Worm (Caenorhabditis elegans) whole organism, mixed stage, embryonic: ENCODE data around the gene srr-2.

Experiments used
- M03D4.4 ChIP-seq: sonication (generic microtip); optimal IDR thresholded peaks from 2 replicates; lab custom pipeline; 2017; ENCODE audit warnings: mild to moderate bottlenecking, missing genetic modification characterization, missing compliant biosample characterization
- bed-3 ChIP-seq: fragments of 200-800 bp; sonication (Bioruptor generic); optimal IDR thresholded peaks from 3 replicates; lab custom pipeline; 2018; ENCODE audit warnings: mild to moderate bottlenecking, missing genetic modification characterization, moderate library complexity, missing compliant biosample characterization
- ceh-39 ChIP-seq: fragments of 150-350 bp; optimal IDR thresholded peaks from 2 replicates; lab custom pipeline; 2014; ENCODE audit warnings: missing biosample characterization, missing genetic modification characterization
- ceh-43 ChIP-seq: fragments of 200-800 bp; sonication (Bioruptor generic); optimal IDR thresholded peaks from 2 replicates; lab custom pipeline; 2018; ENCODE audit warnings: mild to moderate bottlenecking, missing genetic modification characterization, moderate library complexity, missing compliant biosample characterization
- ceh-83 ChIP-seq: fragments of 200-800 bp; sonication (Bioruptor generic); optimal IDR thresholded peaks from 2 replicates; lab custom pipeline; 2018; ENCODE audit warnings: mild to moderate bottlenecking, missing genetic modification characterization, missing compliant biosample characterization
- ces-1 ChIP-seq: fragments of 150-350 bp; optimal IDR thresholded peaks from 2 replicates; lab custom pipeline; 2014; ENCODE audit warnings: missing biosample characterization, missing genetic modification reagents, missing genetic modification characterization
- cnd-1 ChIP-seq: fragments of 200-800 bp; sonication (Bioruptor generic); optimal IDR thresholded peaks from 2 replicates; lab custom pipeline; 2018; ENCODE audit warnings: mild to moderate bottlenecking, missing genetic modification characterization, missing compliant biosample characterization
- drap-1 ChIP-seq: fragments of 200-800 bp; sonication (Bioruptor generic); optimal IDR thresholded peaks from 3 replicates; lab custom pipeline; 2018; ENCODE audit warnings: mild to moderate bottlenecking, missing genetic modification characterization, missing compliant biosample characterization
- elt-1 ChIP-seq: sonication (generic microtip); optimal IDR thresholded peaks from 2 replicates; lab custom pipeline; 2017; ENCODE audit warnings: missing genetic modification characterization, mild to moderate bottlenecking, missing compliant biosample characterization, antibody characterized with exemption, moderate library complexity, borderline replicate concordance; ENCODE audit not compliant: insufficient read depth
- elt-3 ChIP-seq: fragments of 150-350 bp; optimal IDR thresholded peaks from 2 replicates; lab custom pipeline; 2014; ENCODE audit warnings: missing biosample characterization, missing genetic modification characterization
- flh-1 ChIP-seq: fragments of 200-800 bp; sonication (Bioruptor generic); optimal IDR thresholded peaks from 2 replicates; lab custom pipeline; 2018; ENCODE audit warnings: mild to moderate bottlenecking, missing genetic modification characterization, moderate library complexity, missing compliant biosample characterization
- ham-2 ChIP-seq: fragments of 200-800 bp; sonication (Bioruptor generic); optimal IDR thresholded peaks from 2 replicates; lab custom pipeline; 2018; ENCODE audit warnings: mild to moderate bottlenecking, missing genetic modification characterization, missing compliant biosample characterization
- hlh-1 ChIP-seq: fragments of 150-350 bp; optimal IDR thresholded peaks from 2 replicates; lab custom pipeline; 2014; ENCODE audit warnings: missing biosample characterization, missing genetic modification reagents, missing genetic modification characterization
- lin-13 ChIP-seq: fragments of 150-350 bp; optimal IDR thresholded peaks from 2 replicates; lab custom pipeline; 2014; ENCODE audit warnings: missing biosample characterization, missing genetic modification characterization
- lsy-2 ChIP-seq: fragments of 150-350 bp; optimal IDR thresholded peaks from 2 replicates; lab custom pipeline; 2014; ENCODE audit warnings: missing biosample characterization, missing genetic modification characterization
- mep-1 ChIP-seq: fragments of 150-350 bp; optimal IDR thresholded peaks from 2 replicates; lab custom pipeline; 2017; ENCODE audit warnings: missing biosample characterization, missing genetic modification reagents, missing genetic modification characterization, inconsistent platforms
- mls-2 ChIP-seq: sonication (generic microtip); optimal IDR thresholded peaks from 2 replicates; lab custom pipeline; 2016; ENCODE audit warnings: mild to moderate bottlenecking, missing genetic modification characterization, moderate library complexity, missing compliant biosample characterization
- nhr-2 ChIP-seq: fragments of 150-350 bp; optimal IDR thresholded peaks from 2 replicates; lab custom pipeline; 2014; ENCODE audit warnings: missing biosample characterization, missing genetic modification characterization
- nhr-237 ChIP-seq: fragments of 150-350 bp; optimal IDR thresholded peaks from 2 replicates; lab custom pipeline; 2014; ENCODE audit warnings: missing biosample characterization, missing genetic modification characterization
- nhr-76 ChIP-seq: sonication (generic microtip); optimal IDR thresholded peaks from 2 replicates; lab custom pipeline; 2017; ENCODE audit warnings: missing biosample characterization, missing genetic modification characterization
- sem-2 ChIP-seq: fragments of 200-800 bp; sonication (Bioruptor generic); optimal IDR thresholded peaks from 2 replicates; lab custom pipeline; 2018; ENCODE audit warnings: mild to moderate bottlenecking, missing genetic modification characterization, missing compliant biosample characterization
- snpc-4 ChIP-seq: fragments of 150-350 bp; optimal IDR thresholded peaks from 2 replicates; lab custom pipeline; 2014; ENCODE audit warnings: missing biosample characterization, missing genetic modification characterization
- sptf-1 ChIP-seq: sonication (generic microtip); optimal IDR thresholded peaks from 2 replicates; lab custom pipeline; 2017; ENCODE audit warnings: mild to moderate bottlenecking, missing genetic modification characterization, moderate library complexity, missing compliant biosample characterization
- unc-62 ChIP-seq: fragments of 150-350 bp; optimal IDR thresholded peaks from 2 replicates; lab custom pipeline; 2014; ENCODE audit warnings: missing biosample characterization, missing genetic modification reagents, missing genetic modification characterization
- zip-8 ChIP-seq: fragments of 150-350 bp; optimal IDR thresholded peaks from 2 replicates; lab custom pipeline; 2014; ENCODE audit warnings: missing biosample characterization, missing genetic modification characterization
- ztf-11 ChIP-seq: fragments of 150-350 bp; optimal IDR thresholded peaks from 2 replicates; lab custom pipeline; 2014; ENCODE audit warnings: missing biosample characterization, missing genetic modification characterization

The srr-2 gene

DNA sequence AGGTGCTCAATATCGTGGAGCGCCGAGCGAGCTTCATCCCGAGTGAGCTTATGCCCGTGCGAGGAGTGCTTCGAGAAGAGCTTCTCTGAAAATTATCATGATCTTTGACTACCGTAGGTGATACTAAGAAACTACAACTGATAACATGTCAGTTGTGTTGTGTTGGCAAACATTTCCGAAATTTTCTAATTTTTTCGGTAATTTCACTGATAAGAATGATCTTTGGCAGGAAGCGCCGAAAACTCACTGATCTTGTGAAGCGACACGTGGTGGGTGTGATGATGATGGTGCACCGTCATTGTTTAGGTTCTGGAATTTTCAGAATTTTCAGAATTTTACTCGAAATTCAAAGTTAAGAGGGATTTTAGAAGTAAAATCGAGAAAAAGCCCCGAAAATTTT lies 13.7 kb downstream of the srr-2 start, which contains the start of gene Y39B6A.1:
Y39B6A.1 (minus strand) TSS at position 309 of the 400 bp plus-strand sequence.
- TF ChIP-seq lin-13 (tag; lab: Kevin White, UChicago): no peak

DNA sequence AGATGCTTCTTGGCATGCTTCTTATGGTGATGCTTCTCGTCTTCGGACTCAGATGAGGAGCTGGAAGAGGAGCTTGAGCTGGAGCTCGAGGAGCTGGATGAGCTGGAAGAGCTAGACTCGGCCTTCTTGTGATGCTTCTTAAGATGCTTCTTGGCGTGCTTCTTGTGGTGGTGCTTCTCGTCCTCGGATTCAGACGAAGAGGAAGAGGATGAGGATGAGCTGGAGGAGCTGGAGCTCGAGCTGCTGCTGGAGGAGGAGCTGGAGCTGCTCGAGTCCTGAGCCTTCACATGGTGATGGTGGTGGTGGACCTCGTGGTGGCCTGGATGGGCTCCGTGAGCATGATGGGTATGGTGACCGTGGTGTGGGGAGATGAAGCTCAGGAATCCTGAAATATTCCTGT lies 14.2 kb downstream of the srr-2 start:
- no peak for TF ChIP-seq ham-2 (GFP tag; lab: Kevin White, UChicago)
- TF ChIP-seq snpc-4 (tag; lab: Kevin White, UChicago): no peak
- no peak for TF ChIP-seq bed-3 (GFP tag; lab: Kevin White, UChicago)
- no peak for TF ChIP-seq sptf-1
- no peak for TF ChIP-seq lsy-2
- TF ChIP-seq cnd-1 (tag; lab: Kevin White, UChicago): no peak
- TF ChIP-seq flh-1 (GFP tag; lab: Kevin White, UChicago): no peak
- no peak for TF ChIP-seq ztf-11 (tag; lab: Kevin White, UChicago)
- TF ChIP-seq elt-1 (tag; lab: Kevin White, UChicago): no peak

DNA sequence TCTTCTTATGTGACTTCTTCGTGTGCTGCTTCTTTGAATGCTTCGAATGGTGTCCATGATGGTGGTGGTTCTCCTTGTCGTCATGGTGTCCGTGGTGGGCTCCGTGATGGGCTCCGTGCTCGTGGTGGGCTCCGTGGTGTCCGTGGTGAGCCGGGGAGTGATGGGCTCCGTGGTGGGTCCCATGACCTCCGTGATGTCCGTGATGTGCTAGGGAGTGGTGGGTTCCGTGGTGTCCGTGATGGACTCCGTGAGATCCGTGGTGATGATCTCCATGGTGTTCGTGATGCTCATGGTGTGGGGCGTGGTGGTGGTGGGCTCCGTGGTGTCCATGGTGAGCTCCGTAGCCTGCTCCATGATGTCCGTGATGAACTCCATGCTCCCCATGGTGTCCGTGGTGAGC lies 15.8 kb downstream of the srr-2 start:
- TF ChIP-seq elt-1 (tag; lab: Kevin White, UChicago) (no peak), ceh-83 (GFP tag; lab: Kevin White, UChicago) (no peak)

DNA sequence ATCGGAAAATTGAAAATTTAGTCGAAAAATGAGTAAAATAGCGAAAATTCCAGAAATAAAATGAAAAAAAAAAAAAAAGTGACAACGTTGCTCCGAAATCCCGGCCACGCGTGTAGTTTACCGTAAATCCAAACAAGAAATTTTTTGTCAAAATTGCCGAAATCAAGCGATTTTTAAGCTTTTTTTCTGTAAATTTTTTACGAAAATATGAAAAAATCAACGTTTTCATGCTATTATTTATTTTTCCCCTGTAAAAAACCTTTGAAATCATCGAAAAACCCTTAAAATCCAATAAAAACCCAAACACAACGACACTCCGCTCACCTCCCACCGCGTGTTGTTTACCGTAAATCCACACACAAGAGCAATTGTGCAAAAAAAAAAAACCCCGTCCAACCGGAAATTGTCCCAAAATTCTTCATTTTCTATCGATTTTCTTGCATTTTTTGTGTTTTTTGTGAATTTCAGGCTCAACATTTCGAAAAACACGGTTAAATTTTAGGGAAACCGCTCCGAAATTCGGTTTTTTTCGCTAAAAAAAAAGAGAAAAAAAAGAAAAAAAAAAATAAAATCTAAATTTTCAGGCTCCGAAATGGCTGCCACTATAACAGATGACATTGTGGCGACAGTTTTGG lies 26.9 kb downstream of the srr-2 start, which contains the start of the genes Y39B6A.3 and pph-5:
Y39B6A.3 (minus strand) TSS at position 51 of the 635 bp plus-strand sequence.
pph-5 (plus strand) TSS at position 585 of the 635 bp plus-strand sequence.
- TF ChIP-seq snpc-4 (tag; lab: Kevin White, UChicago) (no peak), ztf-11 (tag; lab: Kevin White, UChicago) (no peak), sem-2 (GFP tag; lab: Kevin White, UChicago) (no peak), bed-3 (GFP tag; lab: Kevin White, UChicago) (no peak), unc-62 (GFP tag; lab: Kevin White, UChicago) (no peak), ham-2 (GFP tag; lab: Kevin White, UChicago) (no peak), M03D4.4 (no peak), nhr-237 (peak; percentile 57), elt-3 (tag; lab: Kevin White, UChicago) (no peak), cnd-1 (tag; lab: Kevin White, UChicago) (no peak), sptf-1 (peak; percentile 13), ceh-43 (GFP tag; lab: Kevin White, UChicago) (no peak), lsy-2 (peak; percentile 13), mep-1 (peak; percentile 20), ces-1 (GFP tag; lab: Kevin White, UChicago) (peak; percentile 20), zip-8 (tag; lab: Kevin White, UChicago) (no peak), hlh-1 (tag; lab: Kevin White, UChicago) (no peak), drap-1 (GFP tag; lab: Kevin White, UChicago) (no peak), mls-2 (tag; lab: Kevin White, UChicago) (no peak), nhr-2 (tag; lab: Kevin White, UChicago) (no peak), lin-13 (tag; lab: Kevin White, UChicago) (no peak)
- TF ChIP-seq, all 35 proteins: peak for 5

DNA sequence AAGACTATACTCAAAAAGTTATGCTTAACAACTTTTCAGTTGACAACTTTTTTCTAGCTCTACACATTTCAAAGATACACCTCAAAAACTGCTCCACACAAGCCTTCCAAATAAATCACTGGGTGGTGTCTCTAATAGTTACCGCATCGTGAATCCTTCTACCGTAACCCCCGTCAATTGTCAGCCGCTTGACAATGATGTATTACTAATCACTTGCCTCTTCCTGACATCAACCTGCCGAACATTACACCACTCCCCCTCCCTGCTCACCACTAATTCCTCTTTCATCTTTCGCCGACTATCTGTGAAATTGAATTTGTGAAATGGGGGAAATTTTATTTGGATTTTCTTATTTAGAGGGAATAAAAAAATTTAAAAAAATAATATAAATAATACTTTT lies 35.3 kb downstream of the srr-2 start:
- no peak for TF ChIP-seq M03D4.4
- TF ChIP-seq elt-3 (tag; lab: Kevin White, UChicago): no peak
- TF ChIP-seq lsy-2: peak; percentile 45
- TF ChIP-seq hlh-1 (tag; lab: Kevin White, UChicago): peak; percentile 38
- TF ChIP-seq ceh-39 (tag; lab: Kevin White, UChicago): no peak
- TF ChIP-seq zip-8 (tag; lab: Kevin White, UChicago): no peak
- TF ChIP-seq unc-62 (GFP tag; lab: Kevin White, UChicago): peak; percentile 83

DNA sequence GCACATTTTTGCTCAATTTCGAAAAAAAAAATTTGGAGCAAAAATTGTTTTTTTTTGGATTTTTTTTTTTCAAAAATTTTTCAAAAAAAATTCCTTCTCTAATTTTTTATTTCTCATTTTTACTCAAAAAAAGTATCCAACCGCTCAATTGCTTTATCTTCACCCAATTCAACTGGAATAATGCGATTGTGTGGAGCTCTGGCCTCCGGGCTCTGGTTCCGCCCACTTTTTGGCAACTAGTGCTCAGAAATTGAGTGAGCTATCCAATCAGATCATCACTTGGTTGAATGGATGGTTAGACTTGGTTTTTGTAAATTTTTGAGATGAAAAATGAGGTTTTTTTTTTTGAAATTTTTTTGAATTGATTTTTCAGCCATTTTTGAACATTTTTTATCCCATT lies 38.1 kb downstream of the srr-2 start:
- TF ChIP-seq sptf-1 (no peak), ceh-43 (GFP tag; lab: Kevin White, UChicago) (no peak), ces-1 (GFP tag; lab: Kevin White, UChicago) (peak; percentile 70)

DNA sequence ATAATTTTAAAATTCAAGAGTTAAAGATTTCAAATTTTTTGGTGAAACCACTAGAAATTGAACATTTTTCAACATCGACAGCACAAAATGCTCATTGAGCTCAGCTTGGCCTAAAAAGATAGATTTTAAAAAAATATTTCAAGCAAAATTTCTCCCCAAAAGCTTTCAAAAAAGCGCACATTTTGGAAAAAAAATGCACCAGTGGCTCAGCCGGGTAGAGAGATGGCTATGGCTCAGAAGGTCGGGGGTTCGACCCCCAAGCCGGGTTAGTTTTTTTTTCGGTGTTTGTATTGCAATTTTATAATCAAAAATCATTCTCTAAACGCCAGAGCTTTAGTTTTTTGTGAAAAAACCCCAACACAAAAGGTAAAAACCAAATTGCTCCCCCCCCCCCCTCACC lies 39.2 kb downstream of the srr-2 start:
- TF ChIP-seq mep-1 (no peak), ceh-39 (tag; lab: Kevin White, UChicago) (no peak), snpc-4 (tag; lab: Kevin White, UChicago) (no peak), ceh-43 (GFP tag; lab: Kevin White, UChicago) (no peak), nhr-76 (tag; lab: Kevin White, UChicago) (no peak), ces-1 (GFP tag; lab: Kevin White, UChicago) (no peak), sptf-1 (no peak)
